Worm (Caenorhabditis elegans) whole organism, L4/young adult: ENCODE results near the gene R166.2.

Source experiments
- W03F9.2 ChIP-seq: fragments of 150-350 bp; optimal IDR thresholded peaks from 2 replicates; lab custom pipeline; 2014; ENCODE audit warnings: missing biosample characterization, missing genetic modification characterization
- dao-5 ChIP-seq: sonication (generic microtip); optimal IDR thresholded peaks from 2 replicates; lab custom pipeline; 2016; ENCODE audit warnings: missing genotype, missing genetic modification characterization, moderate library complexity, missing compliant biosample characterization

- TF ChIP-seq W03F9.2 (tag; lab: Kevin White, UChicago) (no peak), dao-5 (tag; lab: Kevin White, UChicago) (no peak)
These were observed 10.6 kb upstream of the R166.2 start for ce11 chrII:10547803-10548693.
